Worm (Caenorhabditis elegans) whole organism, L4 larva: ENCODE data around the gene F56C3.9.

Experiments
- dpl-1 ChIP-seq: fragments of 150-350 bp; optimal IDR thresholded peaks from 2 replicates; lab custom pipeline; 2014; ENCODE audit warnings: missing biosample characterization, missing genetic modification reagents, missing genetic modification characterization
- egl-27 ChIP-seq: sonication (generic microtip); optimal IDR thresholded peaks from 3 replicates; lab custom pipeline; 2017; ENCODE audit warnings: missing biosample characterization, missing genetic modification reagents, missing genetic modification characterization
- fos-1 ChIP-seq: fragments of 150-350 bp; optimal IDR thresholded peaks from 2 replicates; lab custom pipeline; 2014; ENCODE audit warnings: missing biosample characterization, missing genetic modification characterization
- gei-8 ChIP-seq: fragments of 200-800 bp; sonication (Bioruptor generic); optimal IDR thresholded peaks from 2 replicates; lab custom pipeline; 2018; ENCODE audit warnings: mild to moderate bottlenecking, missing genetic modification characterization, missing compliant biosample characterization
- lsy-2 ChIP-seq, 2 experiments: fragments of 150-350 bp in 1 of 2; sonication (generic microtip) in 1 of 2; optimal IDR thresholded peaks; 2 replicates each; lab custom pipeline; 2014 to 2017; ENCODE audit warnings: missing biosample characterization in 2 of 2, missing genetic modification characterization in 2 of 2
- nhr-10 ChIP-seq: fragments of 150-350 bp; optimal IDR thresholded peaks from 2 replicates; lab custom pipeline; 2014; ENCODE audit warnings: missing biosample characterization, missing genetic modification characterization
- nhr-237 ChIP-seq: sonication (generic microtip); optimal IDR thresholded peaks from 2 replicates; lab custom pipeline; 2017; ENCODE audit warnings: missing biosample characterization, missing genetic modification characterization
- set-16 ChIP-seq: fragments of 200-800 bp; sonication (Bioruptor generic); IDR thresholded peaks from 2 replicates; pipeline ENCODE4 v1.3.6; 2022; ENCODE audit warnings: missing genetic modification reagents, missing genetic modification characterization, missing compliant biosample characterization
- zag-1 ChIP-seq: fragments of 150-350 bp; optimal IDR thresholded peaks from 2 replicates; lab custom pipeline; 2014; ENCODE audit warnings: missing biosample characterization, missing genetic modification characterization

DNA sequence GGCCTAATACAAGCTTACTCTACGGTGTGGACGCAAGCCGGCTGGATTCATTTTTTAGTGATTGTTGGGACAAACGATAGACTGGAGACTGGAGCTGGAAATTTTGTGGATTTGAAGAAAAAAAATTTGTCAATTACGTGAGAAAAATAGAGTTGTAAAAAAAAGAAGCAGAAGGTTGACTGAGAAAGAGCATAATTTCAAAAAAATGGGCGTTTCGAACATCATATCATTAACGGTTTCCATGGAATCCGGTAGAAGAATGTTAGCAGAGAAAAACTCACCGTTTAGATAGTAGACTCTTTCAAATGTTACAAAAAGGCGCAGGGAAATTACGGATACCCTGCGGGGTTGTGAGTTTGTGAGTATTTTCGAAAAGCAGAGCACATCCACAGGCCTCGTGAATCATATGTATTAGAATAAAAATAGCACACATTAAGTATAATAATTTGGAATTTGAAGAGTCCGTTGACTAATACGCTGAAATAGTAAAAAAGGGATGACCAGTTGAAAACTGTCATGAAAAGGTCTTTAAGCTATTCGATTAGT is 23.0 kb downstream of the F56C3.9 start, which contains the start of gene F56C3.7:
- TF ChIP-seq zag-1: no peak
- TF ChIP-seq gei-8 (GFP tag; lab: Kevin White, UChicago): no peak
- no peak for TF ChIP-seq set-16 (GFP tag; lab: Robert Waterston, UW)
- no peak for TF ChIP-seq nhr-10 (tag; lab: Kevin White, UChicago)
- no peak for TF ChIP-seq egl-27 (tag; lab: Kevin White, UChicago)
- TF ChIP-seq dpl-1 (GFP tag; lab: Kevin White, UChicago): no peak
- no peak for TF ChIP-seq nhr-237 (tag; lab: Kevin White, UChicago)
- TF ChIP-seq lsy-2 (tag; optimal IDR thresholded peaks at IDR 0.05; lab: Kevin White, UChicago): no peak
- TF ChIP-seq fos-1 (tag; lab: Kevin White, UChicago): no peak
